Worm (Caenorhabditis elegans) whole organism, young adult: ENCODE data around the gene prdx-3.

Source experiments
- C06A6.2 ChIP-seq: fragments of 200-800 bp; sonication (Bioruptor generic); conservative IDR thresholded peaks from 2 replicates; pipeline ENCODE4 v1.3.6; 2022; ENCODE audit warnings: missing genetic modification characterization, missing compliant biosample characterization
- F10E7.11 ChIP-seq: sonication (generic microtip); optimal IDR thresholded peaks from 2 replicates; lab custom pipeline; 2017; ENCODE audit warnings: mild to moderate bottlenecking, missing genetic modification characterization, moderate library complexity, missing compliant biosample characterization
- F23B12.7 ChIP-seq: sonication (generic microtip); optimal IDR thresholded peaks from 2 replicates; lab custom pipeline; 2017; ENCODE audit warnings: missing genetic modification characterization, mild to moderate bottlenecking, missing compliant biosample characterization, antibody characterized with exemption, moderate library complexity; ENCODE audit not compliant: insufficient read depth
- F33H1.4 ChIP-seq: fragments of 200-800 bp; sonication (Bioruptor generic); IDR thresholded peaks from 2 replicates; pipeline ENCODE4 v1.3.6; 2022; ENCODE audit warnings: missing genetic modification reagents, missing genetic modification characterization, missing compliant biosample characterization
- F39B2.1 ChIP-seq: fragments of 200-800 bp; sonication (Bioruptor generic); IDR thresholded peaks from 2 replicates; pipeline ENCODE4 v1.3.6; 2022; ENCODE audit warnings: missing genetic modification reagents, missing genetic modification characterization, missing compliant biosample characterization
- F52B5.7 ChIP-seq: sonication (generic microtip); optimal IDR thresholded peaks from 2 replicates; lab custom pipeline; 2016; ENCODE audit warnings: mild to moderate bottlenecking, missing genetic modification characterization, missing compliant biosample characterization
- F55B11.4 ChIP-seq: sonication (generic microtip); optimal IDR thresholded peaks from 2 replicates; lab custom pipeline; 2016; ENCODE audit warnings: missing compliant biosample characterization, missing genetic modification characterization, borderline replicate concordance; ENCODE audit not compliant: insufficient read depth
- F57C9.4 ChIP-seq: sonication (generic microtip); optimal IDR thresholded peaks from 2 replicates; lab custom pipeline; 2017; ENCODE audit warnings: mild to moderate bottlenecking, missing genetic modification characterization, missing compliant biosample characterization
- K12H6.12 ChIP-seq: fragments of 200-800 bp; sonication (Bioruptor generic); optimal IDR thresholded peaks from 2 replicates; lab custom pipeline; 2018; ENCODE audit warnings: mild to moderate bottlenecking, missing genetic modification characterization, missing compliant biosample characterization
- aptf-2 ChIP-seq: fragments of 200-800 bp; sonication (Bioruptor generic); conservative IDR thresholded peaks from 2 replicates; pipeline ENCODE4 v1.3.6; 2022; ENCODE audit warnings: missing genetic modification reagents, missing genetic modification characterization, missing compliant biosample characterization
- atf-7 ChIP-seq: sonication (generic microtip); optimal IDR thresholded peaks from 2 replicates; lab custom pipeline; 2017; ENCODE audit warnings: mild to moderate bottlenecking, missing genetic modification characterization, missing compliant biosample characterization
- bed-1 ChIP-seq: fragments of 200-800 bp; sonication (Bioruptor generic); IDR thresholded peaks from 2 replicates; pipeline ENCODE4 v1.3.6; 2022; ENCODE audit warnings: missing genetic modification reagents, missing genetic modification characterization, missing compliant biosample characterization
- ccch-3 ChIP-seq: fragments of 200-800 bp; sonication (Bioruptor generic); optimal IDR thresholded peaks from 2 replicates; lab custom pipeline; 2018; ENCODE audit warnings: mild to moderate bottlenecking, missing genetic modification characterization, missing compliant biosample characterization
- cebp-2 ChIP-seq: fragments of 200-800 bp; sonication (Bioruptor generic); IDR thresholded peaks from 2 replicates; pipeline ENCODE4 v1.3.6; 2022; ENCODE audit warnings: missing genetic modification characterization, missing compliant biosample characterization
- ceh-79 ChIP-seq: sonication (generic microtip); optimal IDR thresholded peaks from 2 replicates; lab custom pipeline; 2017; ENCODE audit warnings: mild to moderate bottlenecking, missing genetic modification characterization, missing compliant biosample characterization
- ceh-91 ChIP-seq: fragments of 200-800 bp; sonication (Bioruptor generic); IDR thresholded peaks from 2 replicates; pipeline ENCODE4 v1.3.6; 2022; ENCODE audit warnings: missing genetic modification reagents, missing genetic modification characterization, missing compliant biosample characterization
- efl-1 ChIP-seq: fragments of 150-350 bp; optimal IDR thresholded peaks from 2 replicates; lab custom pipeline; 2014; ENCODE audit warnings: missing biosample characterization, missing genetic modification reagents, missing genetic modification characterization
- egl-44 ChIP-seq: fragments of 200-800 bp; sonication (Bioruptor generic); IDR thresholded peaks from 2 replicates; pipeline ENCODE4 v1.3.6; 2022; ENCODE audit warnings: missing genetic modification reagents, missing genetic modification characterization, missing compliant biosample characterization
- egrh-3 ChIP-seq: fragments of 200-800 bp; sonication (Bioruptor generic); IDR thresholded peaks from 2 replicates; pipeline ENCODE4 v1.3.6; 2022; ENCODE audit warnings: missing genetic modification reagents, missing genetic modification characterization, missing compliant biosample characterization
- ets-4 ChIP-seq: fragments of 200-800 bp; sonication (Bioruptor generic); optimal IDR thresholded peaks from 2 replicates; lab custom pipeline; 2018; ENCODE audit warnings: mild to moderate bottlenecking, missing genetic modification characterization, missing compliant biosample characterization
- fkh-3 ChIP-seq: sonication (generic microtip); optimal IDR thresholded peaks from 2 replicates; lab custom pipeline; 2016; ENCODE audit warnings: mild to moderate bottlenecking, missing genetic modification characterization, missing compliant biosample characterization
- let-526 ChIP-seq: fragments of 200-800 bp; sonication (Bioruptor generic); IDR thresholded peaks from 2 replicates; pipeline ENCODE4 v1.3.6; 2022; ENCODE audit warnings: missing genetic modification reagents, missing genetic modification characterization, missing compliant biosample characterization
- let-607 ChIP-seq, 2 experiments: fragments of 200-800 bp in 1 of 2; sonication (Bioruptor generic) in 1 of 2; sonication (generic microtip) in 1 of 2; optimal IDR thresholded peaks; 2 replicates each; lab custom pipeline; 2016 to 2018; ENCODE audit warnings: mild to moderate bottlenecking in 2 of 2, missing compliant biosample characterization in 2 of 2, missing genetic modification characterization in 2 of 2, moderate library complexity in 2 of 2, missing genotype in 1 of 2
- lin-35 ChIP-seq, 3 experiments: fragments of 150-350 bp in 2 of 3; sonication (generic microtip) in 1 of 3; optimal IDR thresholded peaks; 2 replicates each; lab custom pipeline; 2014 to 2018; ENCODE audit warnings: missing biosample characterization in 3 of 3, missing genetic modification characterization in 3 of 3, missing genetic modification reagents in 3 of 3
- lin-40 ChIP-seq: sonication (generic microtip); optimal IDR thresholded peaks from 2 replicates; lab custom pipeline; 2016; ENCODE audit warnings: missing genetic modification characterization, mild to moderate bottlenecking, missing compliant biosample characterization, missing genotype, missing genetic modification reagents
- lin-54 ChIP-seq: fragments of 200-800 bp; sonication (Bioruptor generic); optimal IDR thresholded peaks from 2 replicates; lab custom pipeline; 2018; ENCODE audit warnings: mild to moderate bottlenecking, missing genetic modification characterization, missing compliant biosample characterization
- lsl-1 ChIP-seq: fragments of 200-800 bp; sonication (Bioruptor generic); optimal IDR thresholded peaks from 2 replicates; lab custom pipeline; 2018; ENCODE audit warnings: mild to moderate bottlenecking, missing genetic modification characterization, moderate library complexity, missing compliant biosample characterization
- lsy-27 ChIP-seq: sonication (generic microtip); optimal IDR thresholded peaks from 2 replicates; lab custom pipeline; 2017; ENCODE audit warnings: missing genetic modification characterization, mild to moderate bottlenecking, missing compliant biosample characterization, antibody characterized with exemption, missing genotype, borderline replicate concordance; ENCODE audit not compliant: insufficient read depth
- madf-3 ChIP-seq: fragments of 200-800 bp; sonication (Bioruptor generic); IDR thresholded peaks from 2 replicates; pipeline ENCODE4 v1.3.6; 2022; ENCODE audit warnings: missing genetic modification reagents, missing genetic modification characterization, missing compliant biosample characterization
- madf-8 ChIP-seq: fragments of 200-800 bp; sonication (Bioruptor generic); conservative IDR thresholded peaks from 2 replicates; pipeline ENCODE4 v1.3.6; 2022; ENCODE audit warnings: missing genetic modification reagents, missing genetic modification characterization, missing compliant biosample characterization
- nhr-27 ChIP-seq: fragments of 200-800 bp; sonication (Bioruptor generic); optimal IDR thresholded peaks from 2 replicates; lab custom pipeline; 2018; ENCODE audit warnings: mild to moderate bottlenecking, missing genetic modification characterization, moderate library complexity, missing compliant biosample characterization
- nhr-90 ChIP-seq: sonication (generic microtip); optimal IDR thresholded peaks from 2 replicates; lab custom pipeline; 2016; ENCODE audit warnings: missing genotype, mild to moderate bottlenecking, missing genetic modification characterization, missing compliant biosample characterization
- pha-4 ChIP-seq: fragments of 150-350 bp; sonication (generic microtip); optimal IDR thresholded peaks from 2 replicates; lab custom pipeline; 2014; ENCODE audit warnings: missing biosample characterization, missing genetic modification reagents, missing genetic modification characterization
- rec-8 ChIP-seq, 2 experiments: sonication (generic microtip); optimal IDR thresholded peaks; 2 replicates each; lab custom pipeline; 2016; ENCODE audit warnings: mild to moderate bottlenecking in 2 of 2, missing genetic modification characterization in 2 of 2, missing genetic modification reagents in 2 of 2, missing genotype in 2 of 2, missing biosample characterization in 1 of 2, missing compliant biosample characterization in 1 of 2, moderate library complexity in 1 of 2
- rpc-1 ChIP-seq, 2 experiments: fragments of 150-350 bp in 1 of 2; sonication (generic microtip) in 1 of 2; optimal IDR thresholded peaks; 2 replicates each; lab custom pipeline; 2014 to 2018; ENCODE audit warnings: missing biosample characterization in 1 of 2, missing genetic modification characterization in 1 of 2, missing genetic modification reagents in 1 of 2, missing genotype in 1 of 2
- sea-2 ChIP-seq: fragments of 200-800 bp; sonication (Bioruptor generic); IDR thresholded peaks from 2 replicates; pipeline ENCODE4 v1.3.6; 2022; ENCODE audit warnings: missing genetic modification characterization, missing compliant biosample characterization
- somi-1 ChIP-seq: fragments of 200-800 bp; sonication (Bioruptor generic); optimal IDR thresholded peaks from 2 replicates; lab custom pipeline; 2018; ENCODE audit warnings: mild to moderate bottlenecking, missing genetic modification characterization, missing compliant biosample characterization
- tbx-9 ChIP-seq: sonication (generic microtip); optimal IDR thresholded peaks from 2 replicates; lab custom pipeline; 2016; ENCODE audit warnings: borderline replicate concordance, missing genetic modification characterization, inconsistent platforms, missing compliant biosample characterization
- unc-62 ChIP-seq: fragments of 150-350 bp; optimal IDR thresholded peaks from 2 replicates; lab custom pipeline; 2014; ENCODE audit warnings: missing biosample characterization, missing genetic modification reagents, missing genetic modification characterization
- zfh-2 ChIP-seq: fragments of 200-800 bp; sonication (Bioruptor generic); conservative IDR thresholded peaks from 2 replicates; pipeline ENCODE4 v1.3.6; 2022; ENCODE audit warnings: missing genetic modification reagents, missing genetic modification characterization, missing compliant biosample characterization
- ztf-18 ChIP-seq: sonication (generic microtip); optimal IDR thresholded peaks from 2 replicates; lab custom pipeline; 2016; ENCODE audit warnings: missing genotype, mild to moderate bottlenecking, missing genetic modification characterization, missing compliant biosample characterization
- ztf-25 ChIP-seq: fragments of 200-800 bp; sonication (Bioruptor generic); IDR thresholded peaks from 2 replicates; pipeline ENCODE4 v1.3.6; 2022; ENCODE audit warnings: missing genetic modification reagents, missing genetic modification characterization, missing compliant biosample characterization
- ztf-28 ChIP-seq: fragments of 200-800 bp; sonication (Bioruptor generic); IDR thresholded peaks from 2 replicates; pipeline ENCODE4 v1.3.6; 2022; ENCODE audit warnings: missing genetic modification reagents, missing genetic modification characterization, missing compliant biosample characterization
- ztf-3 ChIP-seq: fragments of 200-800 bp; sonication (Bioruptor generic); optimal IDR thresholded peaks from 2 replicates; lab custom pipeline; 2018; ENCODE audit warnings: mild to moderate bottlenecking, missing genetic modification characterization, missing compliant biosample characterization
- ztf-6 ChIP-seq: fragments of 200-800 bp; sonication (Bioruptor generic); IDR thresholded peaks from 2 replicates; pipeline ENCODE4 v1.3.6; 2022; ENCODE audit warnings: missing genetic modification reagents, missing genetic modification characterization, missing compliant biosample characterization

prdx-3 gene

DNA sequence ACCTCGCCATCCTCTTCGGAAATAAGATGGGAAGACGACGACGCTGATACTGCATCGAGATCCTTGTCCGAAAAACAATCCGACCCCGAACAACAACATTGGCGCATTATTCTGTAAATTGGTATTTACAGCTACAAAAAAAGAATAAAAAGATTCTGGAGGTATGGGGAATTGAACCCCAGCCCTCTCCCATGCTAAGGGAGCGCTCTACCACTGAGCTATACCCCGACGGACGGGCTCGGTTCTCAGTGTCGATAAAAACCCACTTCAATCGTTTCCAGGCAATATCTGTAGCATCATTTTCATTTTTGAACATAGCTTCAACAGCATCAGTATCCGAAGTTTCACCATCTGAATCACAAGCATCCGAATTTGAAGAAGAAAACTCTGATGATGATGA is 21.6 kb downstream of the prdx-3 start (continued):
- no peak for TF ChIP-seq ztf-25
- TF ChIP-seq unc-62 (GFP tag; lab: Kevin White, UChicago): no peak
- TF ChIP-seq rpc-1 (optimal IDR thresholded peaks at IDR 0.05; lab: Kevin White, UChicago): peak; percentile 58
- peak; percentile 77 for TF ChIP-seq rpc-1 (tag; optimal IDR thresholded peaks at IDR 0.05; lab: Kevin White, UChicago)
- TF ChIP-seq lsy-27 (tag; lab: Kevin White, UChicago): no peak
- TF ChIP-seq bed-1 (GFP tag; lab: Robert Waterston, UW): 0 out of 2 replicates have a peak, but pooled peaks have one; percentile 59
- TF ChIP-seq lin-54: peak; percentile 25
- peak; percentile 26 for TF ChIP-seq lsl-1 (GFP tag; lab: Kevin White, UChicago)
- TF ChIP-seq F23B12.7 (tag; lab: Kevin White, UChicago): no peak
- no peak for TF ChIP-seq atf-7
- TF ChIP-seq ceh-79 (tag; lab: Kevin White, UChicago): no peak
- no peak for TF ChIP-seq F10E7.11
- peak; percentile 7; the same call in 1 of the 2 replicates for TF ChIP-seq F33H1.4
- TF ChIP-seq ztf-3 (GFP tag; lab: Kevin White, UChicago): no peak
- no peak for TF ChIP-seq F55B11.4 (tag; lab: Kevin White, UChicago)
- no peak for TF ChIP-seq ceh-91 (GFP tag; lab: Robert Waterston, UW)
- no peak for TF ChIP-seq let-526 (GFP tag; lab: Robert Waterston, UW)
- no peak for TF ChIP-seq somi-1 (GFP tag; lab: Kevin White, UChicago)
- TF ChIP-seq pha-4 (tag; lab: Kevin White, UChicago): no peak
- TF ChIP-seq lin-40 (tag; lab: Kevin White, UChicago): no peak
- no peak for TF ChIP-seq aptf-2 (GFP tag; lab: Robert Waterston, UW)
- TF ChIP-seq sea-2 (GFP tag; lab: Robert Waterston, UW): no peak
- TF ChIP-seq K12H6.12 (tag; lab: Kevin White, UChicago): no peak
- TF ChIP-seq ztf-6: no peak
- no peak for TF ChIP-seq F57C9.4 (tag; lab: Kevin White, UChicago)
- no peak for TF ChIP-seq efl-1 (GFP tag; lab: Kevin White, UChicago)
- no peak for TF ChIP-seq fkh-3 (tag; lab: Kevin White, UChicago)
- no peak for TF ChIP-seq madf-3 (GFP tag; lab: Robert Waterston, UW)
- TF ChIP-seq let-607 (tag; optimal IDR thresholded peaks at IDR 0.05; lab: Kevin White, UChicago): no peak
- TF ChIP-seq nhr-90 (tag; lab: Kevin White, UChicago): peak; percentile 34
- TF ChIP-seq madf-8 (GFP tag; lab: Robert Waterston, UW): peak; percentile 61
- peak in 1 of 2 experiments; percentile 30 for TF ChIP-seq rec-8 (tag; optimal IDR thresholded peaks at IDR 0.05; lab: Kevin White, UChicago)
- TF ChIP-seq ccch-3: no peak
- no peak for TF ChIP-seq nhr-27 (tag; lab: Kevin White, UChicago)
- peak; percentile 41 for TF ChIP-seq ztf-18 (tag; lab: Kevin White, UChicago)
- peak; percentile 42 for TF ChIP-seq egrh-3 (GFP tag; lab: Robert Waterston, UW)
- peak; percentile 29 for TF ChIP-seq F52B5.7 (tag; lab: Kevin White, UChicago)
- no peak for TF ChIP-seq tbx-9 (tag; lab: Kevin White, UChicago)
- TF ChIP-seq C06A6.2 (GFP tag; lab: Robert Waterston, UW): no peak
- TF ChIP-seq F39B2.1: no peak
- peak; percentile 68; the same call in 1 of the 2 replicates for TF ChIP-seq egl-44 (GFP tag; lab: Robert Waterston, UW)
- no peak for TF ChIP-seq ets-4 (GFP tag; lab: Kevin White, UChicago)
- peak; percentile 34; the same call in 1 of the 2 replicates for TF ChIP-seq zfh-2 (GFP tag; lab: Robert Waterston, UW)
- TF ChIP-seq ztf-28: no peak
- no peak for TF ChIP-seq cebp-2 (GFP tag; lab: Robert Waterston, UW)
- TF ChIP-seq lin-35 (GFP tag; optimal IDR thresholded peaks at IDR 0.05; lab: Kevin White, UChicago): no peak
